Worm (Caenorhabditis elegans) whole organism, young adult: ENCODE results near the gene nhr-7.

Source experiments
- D2030.7 ChIP-seq: fragments of 200-800 bp; sonication (Bioruptor generic); IDR thresholded peaks from 2 replicates; pipeline ENCODE4 v1.3.6; 2022; ENCODE audit warnings: missing genetic modification reagents, missing genetic modification characterization, missing compliant biosample characterization
- F10E7.11 ChIP-seq: sonication (generic microtip); optimal IDR thresholded peaks from 2 replicates; lab custom pipeline; 2017; ENCODE audit warnings: mild to moderate bottlenecking, missing genetic modification characterization, moderate library complexity, missing compliant biosample characterization
- F33H1.4 ChIP-seq: fragments of 200-800 bp; sonication (Bioruptor generic); IDR thresholded peaks from 2 replicates; pipeline ENCODE4 v1.3.6; 2022; ENCODE audit warnings: missing genetic modification reagents, missing genetic modification characterization, missing compliant biosample characterization
- F52B5.7 ChIP-seq: sonication (generic microtip); optimal IDR thresholded peaks from 2 replicates; lab custom pipeline; 2016; ENCODE audit warnings: mild to moderate bottlenecking, missing genetic modification characterization, missing compliant biosample characterization
- F57A8.1 ChIP-seq: fragments of 200-800 bp; sonication (Bioruptor generic); optimal IDR thresholded peaks from 2 replicates; lab custom pipeline; 2018; ENCODE audit warnings: mild to moderate bottlenecking, missing genetic modification characterization, moderate library complexity, missing compliant biosample characterization
- F57C9.4 ChIP-seq: sonication (generic microtip); optimal IDR thresholded peaks from 2 replicates; lab custom pipeline; 2017; ENCODE audit warnings: mild to moderate bottlenecking, missing genetic modification characterization, missing compliant biosample characterization
- Y79H2A.3 ChIP-seq: fragments of 200-800 bp; sonication (Bioruptor generic); conservative IDR thresholded peaks from 2 replicates; pipeline ENCODE4 v1.3.6; 2022; ENCODE audit warnings: missing genetic modification reagents, missing genetic modification characterization, missing compliant biosample characterization
- Y95B8A.8 ChIP-seq: fragments of 200-800 bp; sonication (Bioruptor generic); IDR thresholded peaks from 2 replicates; pipeline ENCODE4 v1.3.6; 2022; ENCODE audit warnings: missing genetic modification reagents, missing genetic modification characterization, missing compliant biosample characterization
- aptf-2 ChIP-seq: fragments of 200-800 bp; sonication (Bioruptor generic); conservative IDR thresholded peaks from 2 replicates; pipeline ENCODE4 v1.3.6; 2022; ENCODE audit warnings: missing genetic modification reagents, missing genetic modification characterization, missing compliant biosample characterization
- attf-5 ChIP-seq: fragments of 200-800 bp; sonication (Bioruptor generic); optimal IDR thresholded peaks from 2 replicates; lab custom pipeline; 2018; ENCODE audit warnings: mild to moderate bottlenecking, missing genetic modification characterization, missing compliant biosample characterization
- attf-6 ChIP-seq: fragments of 200-800 bp; sonication (Bioruptor generic); IDR thresholded peaks from 2 replicates; pipeline ENCODE4 v1.3.6; 2022; ENCODE audit warnings: missing genetic modification reagents, missing genetic modification characterization, missing compliant biosample characterization
- cebp-1 ChIP-seq, 2 experiments: fragments of 200-800 bp in 1 of 2; sonication (Bioruptor generic) in 1 of 2; sonication (generic microtip) in 1 of 2; IDR thresholded peaks in 1 of 2; optimal IDR thresholded peaks in 1 of 2; 2 replicates each; pipeline versions ENCODE4 v1.3.6 to Lab custom; 2017 to 2022; ENCODE audit warnings: missing compliant biosample characterization in 2 of 2, missing genetic modification characterization in 2 of 2, mild to moderate bottlenecking in 1 of 2, missing genetic modification reagents in 1 of 2, moderate library complexity in 1 of 2
- ceh-100 ChIP-seq: fragments of 200-800 bp; sonication (Bioruptor generic); IDR thresholded peaks from 2 replicates; pipeline ENCODE4 v1.3.6; 2022; ENCODE audit warnings: missing genetic modification reagents, missing genetic modification characterization, missing compliant biosample characterization
- ceh-40 ChIP-seq: fragments of 200-800 bp; sonication (Bioruptor generic); IDR thresholded peaks from 2 replicates; pipeline ENCODE4 v1.3.6; 2022; ENCODE audit warnings: missing genetic modification characterization, missing compliant biosample characterization
- ceh-58 ChIP-seq: fragments of 200-800 bp; sonication (Bioruptor generic); IDR thresholded peaks from 2 replicates; pipeline ENCODE4 v1.3.6; 2022; ENCODE audit warnings: missing genetic modification characterization, missing compliant biosample characterization
- ceh-79 ChIP-seq: sonication (generic microtip); optimal IDR thresholded peaks from 2 replicates; lab custom pipeline; 2017; ENCODE audit warnings: mild to moderate bottlenecking, missing genetic modification characterization, missing compliant biosample characterization
- ceh-91 ChIP-seq: fragments of 200-800 bp; sonication (Bioruptor generic); IDR thresholded peaks from 2 replicates; pipeline ENCODE4 v1.3.6; 2022; ENCODE audit warnings: missing genetic modification reagents, missing genetic modification characterization, missing compliant biosample characterization
- die-1 ChIP-seq: sonication (generic microtip); optimal IDR thresholded peaks from 2 replicates; lab custom pipeline; 2016; ENCODE audit warnings: missing genotype, mild to moderate bottlenecking, missing genetic modification characterization, missing compliant biosample characterization
- egl-18 ChIP-seq: fragments of 200-800 bp; sonication (Bioruptor generic); IDR thresholded peaks from 2 replicates; pipeline ENCODE4 v1.3.6; 2022; ENCODE audit warnings: missing genetic modification reagents, missing genetic modification characterization, missing compliant biosample characterization
- egrh-3 ChIP-seq: fragments of 200-800 bp; sonication (Bioruptor generic); IDR thresholded peaks from 2 replicates; pipeline ENCODE4 v1.3.6; 2022; ENCODE audit warnings: missing genetic modification reagents, missing genetic modification characterization, missing compliant biosample characterization
- ekl-4 ChIP-seq: fragments of 200-800 bp; sonication (Bioruptor generic); IDR thresholded peaks from 2 replicates; pipeline ENCODE4 v1.3.6; 2022; ENCODE audit warnings: missing genetic modification reagents, missing genetic modification characterization, missing compliant biosample characterization
- him-1 ChIP-seq: sonication (generic microtip); optimal IDR thresholded peaks from 2 replicates; lab custom pipeline; 2016; ENCODE audit warnings: missing genotype, missing genetic modification reagents, missing genetic modification characterization, missing compliant biosample characterization
- hlh-26 ChIP-seq: fragments of 200-800 bp; sonication (Bioruptor generic); conservative IDR thresholded peaks from 2 replicates; pipeline ENCODE4 v1.3.6; 2022; ENCODE audit warnings: missing genetic modification reagents, missing genetic modification characterization, missing compliant biosample characterization
- hmg-1.2 ChIP-seq: fragments of 200-800 bp; sonication (Bioruptor generic); IDR thresholded peaks from 2 replicates; pipeline ENCODE4 v1.3.6; 2022; ENCODE audit warnings: missing genetic modification reagents, missing genetic modification characterization, missing compliant biosample characterization
- lin-40 ChIP-seq: sonication (generic microtip); optimal IDR thresholded peaks from 2 replicates; lab custom pipeline; 2016; ENCODE audit warnings: missing genetic modification characterization, mild to moderate bottlenecking, missing compliant biosample characterization, missing genotype, missing genetic modification reagents
- lin-54 ChIP-seq: fragments of 200-800 bp; sonication (Bioruptor generic); optimal IDR thresholded peaks from 2 replicates; lab custom pipeline; 2018; ENCODE audit warnings: mild to moderate bottlenecking, missing genetic modification characterization, missing compliant biosample characterization
- lsl-1 ChIP-seq: fragments of 200-800 bp; sonication (Bioruptor generic); optimal IDR thresholded peaks from 2 replicates; lab custom pipeline; 2018; ENCODE audit warnings: mild to moderate bottlenecking, missing genetic modification characterization, moderate library complexity, missing compliant biosample characterization
- madf-3 ChIP-seq: fragments of 200-800 bp; sonication (Bioruptor generic); IDR thresholded peaks from 2 replicates; pipeline ENCODE4 v1.3.6; 2022; ENCODE audit warnings: missing genetic modification reagents, missing genetic modification characterization, missing compliant biosample characterization
- madf-6 ChIP-seq: fragments of 200-800 bp; sonication (Bioruptor generic); IDR thresholded peaks from 2 replicates; pipeline ENCODE4 v1.3.6; 2022; ENCODE audit warnings: missing genetic modification reagents, missing genetic modification characterization, missing compliant biosample characterization
- madf-8 ChIP-seq: fragments of 200-800 bp; sonication (Bioruptor generic); conservative IDR thresholded peaks from 2 replicates; pipeline ENCODE4 v1.3.6; 2022; ENCODE audit warnings: missing genetic modification reagents, missing genetic modification characterization, missing compliant biosample characterization
- mcd-1 ChIP-seq: fragments of 200-800 bp; sonication (Bioruptor generic); IDR thresholded peaks from 2 replicates; pipeline ENCODE4 v1.3.6; 2022; ENCODE audit warnings: missing genetic modification reagents, missing genetic modification characterization, missing compliant biosample characterization
- nhr-80 ChIP-seq: sonication (generic microtip); optimal IDR thresholded peaks from 2 replicates; lab custom pipeline; 2016; ENCODE audit warnings: missing genetic modification characterization, missing compliant biosample characterization
- rcor-1 ChIP-seq: fragments of 200-800 bp; sonication (Bioruptor generic); IDR thresholded peaks from 2 replicates; pipeline ENCODE4 v1.3.6; 2022; ENCODE audit warnings: missing genetic modification reagents, missing genetic modification characterization, missing compliant biosample characterization
- unc-130 ChIP-seq: sonication (generic microtip); optimal IDR thresholded peaks from 2 replicates; lab custom pipeline; 2016; ENCODE audit warnings: missing genetic modification reagents, missing genetic modification characterization, missing compliant biosample characterization
- unc-62 ChIP-seq: fragments of 150-350 bp; optimal IDR thresholded peaks from 2 replicates; lab custom pipeline; 2014; ENCODE audit warnings: missing biosample characterization, missing genetic modification reagents, missing genetic modification characterization
- xnd-1 ChIP-seq: sonication (generic microtip); optimal IDR thresholded peaks from 2 replicates; lab custom pipeline; 2016; ENCODE audit warnings: missing genotype, missing genetic modification reagents, missing genetic modification characterization, missing compliant biosample characterization

nhr-7 gene

DNA sequence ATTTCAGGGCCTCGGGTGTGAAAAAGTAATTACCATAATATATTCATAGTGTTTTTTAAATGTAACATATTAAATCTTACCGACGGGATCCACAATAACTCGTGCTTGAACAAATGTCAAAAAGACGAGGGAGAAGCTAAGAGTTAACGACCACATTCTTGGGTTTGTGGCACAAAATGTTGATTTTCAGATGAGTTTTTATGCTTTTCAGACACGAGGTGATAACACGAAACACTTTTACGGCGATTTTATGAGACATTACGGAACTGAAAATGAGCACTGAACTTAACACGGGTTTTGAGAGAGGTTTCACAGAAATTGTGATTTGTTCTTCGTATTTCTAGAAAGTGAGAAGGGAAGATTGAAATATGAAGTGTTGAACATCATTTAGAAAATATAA is 35.4 kb upstream of the nhr-7 start, which contains the start of gene B0035.13:
B0035.13 (minus strand) TSS at position 173 of the 400 bp plus-strand sequence.
- TF ChIP-seq ceh-100 (no peak), Y95B8A.8 (GFP tag; lab: Robert Waterston, UW) (no peak), hlh-26 (GFP tag; lab: Robert Waterston, UW) (no peak), nhr-80 (tag; lab: Kevin White, UChicago) (peak; percentile 18)

DNA sequence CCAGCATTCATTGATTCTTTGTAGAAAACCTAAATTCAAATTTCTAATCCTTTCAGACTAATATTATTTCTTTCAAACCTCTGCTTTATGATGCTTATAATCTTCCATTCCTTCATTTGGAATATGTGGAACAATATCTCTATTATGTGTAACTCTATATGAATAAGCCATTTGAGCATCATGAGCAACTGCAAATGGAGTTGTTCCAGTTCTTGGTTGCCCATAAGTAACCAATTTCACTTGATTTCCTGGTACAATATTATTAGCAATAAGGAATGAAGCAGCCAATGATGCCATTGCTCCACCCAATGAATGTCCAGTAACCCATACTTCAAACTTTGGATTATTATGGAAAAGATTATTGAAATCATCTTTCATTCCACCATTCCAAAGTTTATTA is 33.8 kb upstream of the nhr-7 start:
- TF ChIP-seq Y79H2A.3 (no peak), egl-18 (GFP tag; lab: Robert Waterston, UW) (no peak), aptf-2 (GFP tag; lab: Robert Waterston, UW) (no peak), rcor-1 (no peak), unc-130 (GFP tag; lab: Kevin White, UChicago) (no peak), lin-54 (no peak), lsl-1 (no peak), ceh-79 (tag; lab: Kevin White, UChicago) (no peak), ekl-4 (GFP tag; lab: Robert Waterston, UW) (no peak), ceh-91 (GFP tag; lab: Robert Waterston, UW) (no peak), die-1 (tag; lab: Kevin White, UChicago) (no peak), F57C9.4 (tag; lab: Kevin White, UChicago) (no peak), attf-6 (GFP tag; lab: Robert Waterston, UW) (no peak), egrh-3 (no peak), F52B5.7 (tag; lab: Kevin White, UChicago) (no peak), F10E7.11 (tag; lab: Kevin White, UChicago) (no peak)

DNA sequence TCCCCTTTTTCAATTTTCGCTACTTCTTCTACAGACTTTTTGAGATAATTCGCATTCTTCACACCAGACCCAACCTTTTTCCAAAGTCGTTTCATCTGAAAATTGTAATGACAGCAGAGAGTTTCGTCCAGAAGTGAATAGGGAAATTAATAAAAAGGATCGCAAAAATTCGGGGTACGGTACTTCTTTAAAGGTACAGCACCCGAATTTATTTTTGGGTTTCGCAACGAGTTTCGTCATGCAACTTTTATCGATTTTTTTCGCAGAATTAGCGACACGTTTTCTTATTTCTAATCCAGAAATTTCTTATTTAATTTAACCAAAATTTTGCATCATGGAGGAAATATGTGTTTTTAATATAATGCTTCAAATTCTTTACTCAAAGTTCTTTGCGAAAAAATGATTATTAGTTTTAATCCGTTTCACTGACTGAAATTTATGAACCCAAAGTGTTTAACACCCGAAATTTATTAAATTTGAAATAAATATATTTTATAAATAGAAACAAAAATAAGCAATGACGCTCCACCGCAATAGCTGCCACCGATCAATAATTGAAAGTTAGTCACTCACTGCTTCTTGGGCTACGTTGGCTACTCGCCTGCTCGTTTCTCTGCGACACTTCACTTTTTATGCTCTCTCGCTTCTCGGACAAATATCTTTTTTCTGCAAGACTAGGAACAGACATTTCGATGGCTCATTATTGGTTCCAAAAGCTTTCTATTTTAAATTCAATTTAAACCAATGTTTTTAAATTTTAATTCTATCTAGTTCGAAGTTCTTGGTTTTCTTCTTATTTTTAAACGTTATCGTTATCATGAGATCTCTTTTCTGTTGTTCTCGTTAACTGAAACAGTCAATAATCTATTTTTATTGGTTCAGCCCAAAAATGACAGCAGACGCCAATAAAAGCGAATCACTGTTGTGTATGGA is 27.3 kb upstream of the nhr-7 start, which contains the start of the genes B0035.15 and dnj-1:
B0035.15 (minus strand) TSS at position 99 of the 933 bp plus-strand sequence.
dnj-1 (plus strand) TSS at position 883 of the 933 bp plus-strand sequence.
- TF ChIP-seq F33H1.4 (GFP tag; lab: Robert Waterston, UW) = peak; percentile 81
- TF ChIP-seq rcor-1 = no peak
- peak; percentile 82 for TF ChIP-seq lsl-1
- TF ChIP-seq cebp-1 (GFP tag; IDR thresholded peaks at IDR 0.05; lab: Robert Waterston, UW) = no peak
- peak; percentile 42 for TF ChIP-seq cebp-1 (tag; optimal IDR thresholded peaks at IDR 0.05; lab: Kevin White, UChicago)
- no peak for TF ChIP-seq ceh-58
- TF ChIP-seq F57A8.1 = no peak
- no peak for TF ChIP-seq him-1
- TF ChIP-seq lin-40 (tag; lab: Kevin White, UChicago) = peak; percentile 19
- peak; percentile 68 for TF ChIP-seq mcd-1 (GFP tag; lab: Robert Waterston, UW)
- TF ChIP-seq hmg-1.2 = peak; percentile 30; the same call in 1 of the 2 replicates
- TF ChIP-seq attf-5 = peak; percentile 56
- peak; percentile 69 for TF ChIP-seq xnd-1
- peak; percentile 34; the same call in 1 of the 2 replicates for TF ChIP-seq madf-8
- no peak for TF ChIP-seq ceh-40 (GFP tag; lab: Robert Waterston, UW)
- 0 out of 2 replicates have a peak, but pooled peaks have one; percentile 19 for TF ChIP-seq D2030.7
- peak; percentile 78 for TF ChIP-seq madf-6 (GFP tag; lab: Robert Waterston, UW)
- 0 out of 2 replicates have a peak, but pooled peaks have one; percentile 19 for TF ChIP-seq madf-3 (GFP tag; lab: Robert Waterston, UW)
- no peak for TF ChIP-seq unc-62 (GFP tag; lab: Kevin White, UChicago)
